Fruit fly (Drosophila melanogaster) whole organism, adult: ENCODE results near the gene Lrr47.

Experiments used
- CG11617 ChIP-seq: fragments of 200-800 bp; sonication (Bioruptor generic); optimal IDR thresholded peaks from 2 replicates; lab custom pipeline; 2017; ENCODE audit warnings: mild to moderate bottlenecking, missing biosample characterization, missing genetic modification reagents, missing genetic modification characterization
- CG12768 ChIP-seq: fragments of 200-800 bp; sonication (Bioruptor generic); optimal IDR thresholded peaks from 2 replicates; lab custom pipeline; 2017; ENCODE audit warnings: missing biosample characterization, missing genetic modification characterization, mild to moderate bottlenecking, moderate library complexity, missing genetic modification reagents
- CG14711 ChIP-seq: fragments of 200-800 bp; sonication (Bioruptor generic); optimal IDR thresholded peaks from 2 replicates; lab custom pipeline; 2018; ENCODE audit warnings: missing biosample characterization, mild to moderate bottlenecking, missing genetic modification characterization, moderate library complexity
- CG1620 ChIP-seq: fragments of 200-800 bp; sonication (Bioruptor generic); optimal IDR thresholded peaks from 2 replicates; lab custom pipeline; 2016; ENCODE audit warnings: missing biosample characterization, missing genetic modification characterization
- CG5204 ChIP-seq: fragments of 200-800 bp; sonication (Bioruptor generic); optimal IDR thresholded peaks from 2 replicates; lab custom pipeline; 2016; ENCODE audit warnings: missing biosample characterization, missing genetic modification characterization
- Clk ChIP-seq: fragments of 200-800 bp; sonication (Bioruptor generic); optimal IDR thresholded peaks from 2 replicates; lab custom pipeline; 2017; ENCODE audit warnings: missing biosample characterization, missing genetic modification characterization
- Mnt ChIP-seq: fragments of 200-800 bp; sonication (Bioruptor generic); optimal IDR thresholded peaks from 2 replicates; lab custom pipeline; 2016; ENCODE audit warnings: missing biosample characterization, mild to moderate bottlenecking, missing genetic modification characterization
- bab1 ChIP-seq: fragments of 200-800 bp; sonication (Bioruptor generic); optimal IDR thresholded peaks from 3 replicates; lab custom pipeline; 2019; ENCODE audit warnings: missing biosample characterization, mild to moderate bottlenecking, missing genetic modification characterization, moderate library complexity
- cic ChIP-seq: fragments of 200-800 bp; sonication (Bioruptor generic); optimal IDR thresholded peaks from 2 replicates; lab custom pipeline; 2017; ENCODE audit warnings: missing biosample characterization, mild to moderate bottlenecking, missing genetic modification characterization, moderate library complexity
- cnc ChIP-seq, 2 experiments: fragments of >200 bp; optimal IDR thresholded peaks; 2 replicates each; lab custom pipeline; 2017
- pad ChIP-seq: fragments of 200-800 bp; sonication (Bioruptor generic); optimal IDR thresholded peaks from 3 replicates; lab custom pipeline; 2017; ENCODE audit warnings: missing biosample characterization, missing genetic modification characterization, mild to moderate bottlenecking, moderate library complexity, missing genetic modification reagents
- tj ChIP-seq: fragments of 200-800 bp; sonication (Bioruptor generic); optimal IDR thresholded peaks from 3 replicates; lab custom pipeline; 2017; ENCODE audit warnings: missing biosample characterization, mild to moderate bottlenecking, missing genetic modification characterization, moderate library complexity

DNA sequence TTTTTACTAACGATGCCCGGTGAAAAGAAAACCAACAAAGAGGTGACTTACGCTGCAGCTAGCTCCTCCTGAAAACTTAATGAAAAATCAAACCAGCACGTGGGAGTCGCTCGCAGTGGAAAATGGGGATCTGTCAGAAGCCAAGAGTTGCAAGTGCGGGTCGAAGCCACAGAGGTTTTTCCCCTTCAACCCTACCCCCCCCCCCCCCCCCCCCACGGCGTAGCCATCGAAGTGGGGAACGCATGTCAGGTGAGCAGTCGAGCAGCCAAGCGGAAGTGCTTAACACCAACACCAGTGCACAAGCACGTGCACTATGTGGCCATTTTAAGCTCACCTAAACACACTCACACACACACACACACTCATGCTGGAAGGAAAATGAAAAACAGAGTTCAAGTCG is 22.2 kb downstream of the Lrr47 start:
- TF ChIP-seq CG12768 (GFP tag; lab: Kevin White, UChicago) (no peak), CG14711 (tag; lab: Kevin White, UChicago) (no peak), Mnt (GFP tag; lab: Kevin White, UChicago) (no peak), pad (GFP tag; lab: Kevin White, UChicago) (no peak), tj (GFP tag; lab: Kevin White, UChicago) (no peak), CG1620 (no peak), cic (GFP tag; lab: Kevin White, UChicago) (no peak), CG11617 (GFP tag; lab: Kevin White, UChicago) (no peak), CG5204 (GFP tag; lab: Kevin White, UChicago) (no peak), bab1 (GFP tag; lab: Kevin White, UChicago) (no peak), cnc (optimal IDR thresholded peaks at IDR 0.05; lab: Kevin White, UChicago) (no peak), Clk (GFP tag; lab: Kevin White, UChicago) (no peak)
